Comparison of ENCODE assay signal across 4 fruit fly cellular contexts in the genomic region with DNA sequence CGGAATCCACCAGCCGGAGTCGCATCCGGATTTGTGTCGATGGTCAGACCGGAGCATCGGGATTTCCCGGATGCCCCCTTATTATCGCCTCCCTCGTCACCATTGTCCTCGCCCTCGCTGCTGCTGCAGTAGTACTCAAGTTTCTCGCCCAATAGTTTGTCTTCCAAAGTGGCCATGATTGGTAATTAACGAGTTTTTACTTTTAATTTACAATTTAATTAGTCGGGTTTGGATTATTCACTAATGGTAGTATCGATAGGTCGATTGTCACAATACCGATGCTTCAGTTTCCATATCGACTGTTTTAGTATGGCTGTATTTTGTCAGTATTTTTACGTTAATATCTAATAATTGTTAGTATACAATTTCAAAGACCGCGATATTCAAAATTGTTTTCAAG.
TF ChIP-seq lines count a peak whose summit lies in the region.

Gene CG7650, minus strand, starts transcription at position 278 of the 400 bp plus-strand sequence.

- TF ChIP-seq CTCF in whole organism, embryonic (GFP tag; optimal IDR thresholded peaks at IDR 0.05; lab: Kevin White, UChicago) = no peak

TF ChIP-seq in whole organism, adult, 20 proteins besides CTCF, POLR2A, EP300 and RAD21:
- TF ChIP-seq Mnt (GFP tag; optimal IDR thresholded peaks at IDR 0.05; lab: Kevin White, UChicago) (no peak), bab1 (GFP tag; optimal IDR thresholded peaks at IDR 0.05; lab: Kevin White, UChicago) (peak; percentile 59), CG33017 (tag; optimal IDR thresholded peaks at IDR 0.05; lab: Kevin White, UChicago) (no peak), pad (GFP tag; optimal IDR thresholded peaks at IDR 0.05; lab: Kevin White, UChicago) (no peak), CG14711 (tag; optimal IDR thresholded peaks at IDR 0.05; lab: Kevin White, UChicago) (no peak), cnc (optimal IDR thresholded peaks at IDR 0.05; lab: Kevin White, UChicago) (no peak), CG5204 (GFP tag; optimal IDR thresholded peaks at IDR 0.05; lab: Kevin White, UChicago) (no peak), toe (GFP tag; optimal IDR thresholded peaks at IDR 0.05; lab: Kevin White, UChicago) (no peak), CG7045 (GFP tag; optimal IDR thresholded peaks at IDR 0.05; lab: Kevin White, UChicago) (no peak)

TF ChIP-seq in whole organism, embryonic, 481 proteins besides CTCF, POLR2A, EP300 and RAD21 (continues in another document):
- TF ChIP-seq CG13287 (GFP tag; IDR thresholded peaks at IDR 0.05; lab: Robert Waterston, UW; ENCODE audit: partially characterized antibody) = peak; percentile 97
- peak; percentile 6 for TF ChIP-seq lbe (GFP tag; optimal IDR thresholded peaks at IDR 0.05; lab: Kevin White, UChicago)
- peak; percentile 91 for TF ChIP-seq CG4617 (GFP tag; optimal IDR thresholded peaks at IDR 0.05; lab: Kevin White, UChicago; ENCODE audit: borderline replicate concordance)
- TF ChIP-seq CG1024 (GFP tag; IDR thresholded peaks at IDR 0.05; lab: Robert Waterston, UW) = no peak
- TF ChIP-seq vvl (GFP tag; IDR thresholded peaks at IDR 0.05; lab: Robert Waterston, UW) = peak; percentile 29; the same call in 1 of the 2 replicates
- peak; percentile 83 for TF ChIP-seq CG14860 (GFP tag; IDR thresholded peaks at IDR 0.05; lab: Robert Waterston, UW; ENCODE audit: partially characterized antibody)
- peak; percentile 77 for TF ChIP-seq CG16813 (GFP tag; IDR thresholded peaks at IDR 0.05; lab: Robert Waterston, UW; ENCODE audit: partially characterized antibody)
- no peak for TF ChIP-seq CG4328 (GFP tag; optimal IDR thresholded peaks at IDR 0.05; lab: Kevin White, UChicago)
- no peak for TF ChIP-seq CG14441 (GFP tag; IDR thresholded peaks at IDR 0.05; lab: Robert Waterston, UW)
- TF ChIP-seq ranshi (GFP tag; IDR thresholded peaks at IDR 0.05; lab: Robert Waterston, UW) = no peak
- peak; percentile 97 for TF ChIP-seq hbn (GFP tag; IDR thresholded peaks at IDR 0.05; lab: Robert Waterston, UW; ENCODE audit: partially characterized antibody)
- TF ChIP-seq Oli (tag; optimal IDR thresholded peaks at IDR 0.05; lab: Kevin White, UChicago) = no peak
- no peak for TF ChIP-seq gro (GFP tag; optimal IDR thresholded peaks at IDR 0.05; lab: Kevin White, UChicago)
- TF ChIP-seq CG8089 (GFP tag; optimal IDR thresholded peaks at IDR 0.05; lab: Kevin White, UChicago) = no peak
- TF ChIP-seq unc-4 (GFP tag; IDR thresholded peaks at IDR 0.05; lab: Robert Waterston, UW; ENCODE audit: partially characterized antibody) = peak; percentile 94
- no peak for TF ChIP-seq ems (GFP tag; optimal IDR thresholded peaks at IDR 0.05; lab: Kevin White, UChicago)
- TF ChIP-seq CG4854 (GFP tag; optimal IDR thresholded peaks at IDR 0.05; lab: Kevin White, UChicago) = no peak
- peak; percentile 92 for TF ChIP-seq amos (GFP tag; IDR thresholded peaks at IDR 0.05; lab: Robert Waterston, UW; ENCODE audit: partially characterized antibody)
- TF ChIP-seq Fer1 (GFP tag; optimal IDR thresholded peaks at IDR 0.05; lab: Kevin White, UChicago) = peak; percentile 16
- TF ChIP-seq CG6813 (GFP tag; optimal IDR thresholded peaks at IDR 0.05; lab: Kevin White, UChicago) = no peak
- TF ChIP-seq bbx (GFP tag; IDR thresholded peaks at IDR 0.05; lab: Robert Waterston, UW; ENCODE audit: partially characterized antibody) = peak; percentile 94
- TF ChIP-seq CG31388 (GFP tag; optimal IDR thresholded peaks at IDR 0.05; lab: Kevin White, UChicago) = no peak
- TF ChIP-seq CG17912 (GFP tag; optimal IDR thresholded peaks at IDR 0.05; lab: Kevin White, UChicago) = no peak
- TF ChIP-seq gfzf (GFP tag; optimal IDR thresholded peaks at IDR 0.05; lab: Kevin White, UChicago) = peak; percentile 66

TF ChIP-seq in whole organism, prepupa, 60 proteins besides CTCF, POLR2A, EP300 and RAD21:
- TF ChIP-seq Met (GFP tag; optimal IDR thresholded peaks at IDR 0.05; lab: Kevin White, UChicago) = no peak
- no peak for TF ChIP-seq CG6276 (GFP tag; optimal IDR thresholded peaks at IDR 0.05; lab: Kevin White, UChicago)
- TF ChIP-seq Hr38 (GFP tag; optimal IDR thresholded peaks at IDR 0.05; lab: Kevin White, UChicago) = no peak
- peak; percentile 3 for TF ChIP-seq Sox14 (GFP tag; optimal IDR thresholded peaks at IDR 0.05; lab: Kevin White, UChicago)
- no peak for TF ChIP-seq CG11902 (GFP tag; optimal IDR thresholded peaks at IDR 0.05; lab: Kevin White, UChicago)
- TF ChIP-seq CG1621 (tag; optimal IDR thresholded peaks at IDR 0.05; lab: Kevin White, UChicago) = peak; percentile 86

TF ChIP-seq in whole organism, wandering third instar larva, 38 proteins besides CTCF, POLR2A, EP300 and RAD21:
- no peak for TF ChIP-seq Rel (GFP tag; optimal IDR thresholded peaks at IDR 0.05; lab: Kevin White, UChicago)
- peak; percentile 71 for TF ChIP-seq Rel (tag; optimal IDR thresholded peaks at IDR 0.05; lab: Kevin White, UChicago)
- no peak for TF ChIP-seq fru (GFP tag; optimal IDR thresholded peaks at IDR 0.05; lab: Kevin White, UChicago)
- TF ChIP-seq sv (GFP tag; optimal IDR thresholded peaks at IDR 0.05; lab: Kevin White, UChicago) = no peak
- no peak for TF ChIP-seq Mio (GFP tag; optimal IDR thresholded peaks at IDR 0.05; lab: Kevin White, UChicago)
- TF ChIP-seq foxo (GFP tag; optimal IDR thresholded peaks at IDR 0.05; lab: Kevin White, UChicago) = no peak
- no peak for TF ChIP-seq woc (GFP tag; optimal IDR thresholded peaks at IDR 0.05; lab: Kevin White, UChicago)
- no peak for TF ChIP-seq N (GFP tag; optimal IDR thresholded peaks at IDR 0.05; lab: Kevin White, UChicago)
- no peak for TF ChIP-seq Dif (GFP tag; optimal IDR thresholded peaks at IDR 0.05; lab: Kevin White, UChicago; ENCODE audit: partially characterized antibody)
- peak; percentile 77 for TF ChIP-seq Vsx2 (GFP tag; optimal IDR thresholded peaks at IDR 0.05; lab: Kevin White, UChicago; ENCODE audit: partially characterized antibody)
- no peak for TF ChIP-seq lola (GFP tag; optimal IDR thresholded peaks at IDR 0.05; lab: Kevin White, UChicago)
- TF ChIP-seq CG32264 (GFP tag; optimal IDR thresholded peaks at IDR 0.05; lab: Kevin White, UChicago) = no peak
- no peak for TF ChIP-seq rgr (GFP tag; optimal IDR thresholded peaks at IDR 0.05; lab: Kevin White, UChicago)
- TF ChIP-seq Hnf4 (GFP tag; optimal IDR thresholded peaks at IDR 0.05; lab: Kevin White, UChicago) = no peak
- peak; percentile 67 for TF ChIP-seq brk (GFP tag; optimal IDR thresholded peaks at IDR 0.05; lab: Kevin White, UChicago)
- no peak for TF ChIP-seq Abd-B (GFP tag; optimal IDR thresholded peaks at IDR 0.05; lab: Kevin White, UChicago)
- TF ChIP-seq Hr83 (GFP tag; optimal IDR thresholded peaks at IDR 0.05; lab: Kevin White, UChicago; ENCODE audit: poor library complexity, severe bottlenecking) = no peak
- no peak for TF ChIP-seq CrebA (GFP tag; optimal IDR thresholded peaks at IDR 0.05; lab: Kevin White, UChicago; ENCODE audit: borderline replicate concordance)
- no peak for TF ChIP-seq HLH106 (tag; optimal IDR thresholded peaks at IDR 0.05; lab: Kevin White, UChicago)
- no peak for TF ChIP-seq OdsH (GFP tag; optimal IDR thresholded peaks at IDR 0.05; lab: Kevin White, UChicago)
- no peak for TF ChIP-seq Myc (optimal IDR thresholded peaks at IDR 0.05; lab: Kevin White, UChicago)
